Worm (Caenorhabditis elegans) whole organism, mixed stage, embryonic: Measurements from ENCODE around the gene tofu-1.

Experiments
- M03D4.4 ChIP-seq: sonication (generic microtip); optimal IDR thresholded peaks from 2 replicates; lab custom pipeline; 2017; ENCODE audit warnings: mild to moderate bottlenecking, missing genetic modification characterization, missing compliant biosample characterization
- bed-3 ChIP-seq: fragments of 200-800 bp; sonication (Bioruptor generic); optimal IDR thresholded peaks from 3 replicates; lab custom pipeline; 2018; ENCODE audit warnings: mild to moderate bottlenecking, missing genetic modification characterization, moderate library complexity, missing compliant biosample characterization
- ceh-39 ChIP-seq: fragments of 150-350 bp; optimal IDR thresholded peaks from 2 replicates; lab custom pipeline; 2014; ENCODE audit warnings: missing biosample characterization, missing genetic modification characterization
- ceh-43 ChIP-seq: fragments of 200-800 bp; sonication (Bioruptor generic); optimal IDR thresholded peaks from 2 replicates; lab custom pipeline; 2018; ENCODE audit warnings: mild to moderate bottlenecking, missing genetic modification characterization, moderate library complexity, missing compliant biosample characterization
- ceh-83 ChIP-seq: fragments of 200-800 bp; sonication (Bioruptor generic); optimal IDR thresholded peaks from 2 replicates; lab custom pipeline; 2018; ENCODE audit warnings: mild to moderate bottlenecking, missing genetic modification characterization, missing compliant biosample characterization
- cnd-1 ChIP-seq: fragments of 200-800 bp; sonication (Bioruptor generic); optimal IDR thresholded peaks from 2 replicates; lab custom pipeline; 2018; ENCODE audit warnings: mild to moderate bottlenecking, missing genetic modification characterization, missing compliant biosample characterization
- elt-1 ChIP-seq: sonication (generic microtip); optimal IDR thresholded peaks from 2 replicates; lab custom pipeline; 2017; ENCODE audit warnings: missing genetic modification characterization, mild to moderate bottlenecking, missing compliant biosample characterization, antibody characterized with exemption, moderate library complexity, borderline replicate concordance; ENCODE audit not compliant: insufficient read depth
- elt-3 ChIP-seq: fragments of 150-350 bp; optimal IDR thresholded peaks from 2 replicates; lab custom pipeline; 2014; ENCODE audit warnings: missing biosample characterization, missing genetic modification characterization
- hlh-1 ChIP-seq: fragments of 150-350 bp; optimal IDR thresholded peaks from 2 replicates; lab custom pipeline; 2014; ENCODE audit warnings: missing biosample characterization, missing genetic modification reagents, missing genetic modification characterization
- lin-13 ChIP-seq: fragments of 150-350 bp; optimal IDR thresholded peaks from 2 replicates; lab custom pipeline; 2014; ENCODE audit warnings: missing biosample characterization, missing genetic modification characterization
- lin-32 ChIP-seq: fragments of 200-800 bp; sonication (Bioruptor generic); optimal IDR thresholded peaks from 2 replicates; lab custom pipeline; 2018; ENCODE audit warnings: mild to moderate bottlenecking, missing genetic modification characterization, missing compliant biosample characterization
- lsy-2 ChIP-seq: fragments of 150-350 bp; optimal IDR thresholded peaks from 2 replicates; lab custom pipeline; 2014; ENCODE audit warnings: missing biosample characterization, missing genetic modification characterization
- mab-5 ChIP-seq: fragments of 150-350 bp; optimal IDR thresholded peaks from 2 replicates; lab custom pipeline; 2014; ENCODE audit warnings: missing biosample characterization, missing genetic modification characterization
- mls-2 ChIP-seq: sonication (generic microtip); optimal IDR thresholded peaks from 2 replicates; lab custom pipeline; 2016; ENCODE audit warnings: mild to moderate bottlenecking, missing genetic modification characterization, moderate library complexity, missing compliant biosample characterization
- nhr-12 ChIP-seq: fragments of 150-350 bp; optimal IDR thresholded peaks from 2 replicates; lab custom pipeline; 2014; ENCODE audit warnings: missing biosample characterization, missing genetic modification characterization
- nhr-237 ChIP-seq: fragments of 150-350 bp; optimal IDR thresholded peaks from 2 replicates; lab custom pipeline; 2014; ENCODE audit warnings: missing biosample characterization, missing genetic modification characterization
- nhr-28 ChIP-seq: fragments of 150-350 bp; optimal IDR thresholded peaks from 2 replicates; lab custom pipeline; 2014; ENCODE audit warnings: missing biosample characterization, missing genetic modification characterization
- snpc-4 ChIP-seq: fragments of 150-350 bp; optimal IDR thresholded peaks from 2 replicates; lab custom pipeline; 2014; ENCODE audit warnings: missing biosample characterization, missing genetic modification characterization
- sptf-1 ChIP-seq: sonication (generic microtip); optimal IDR thresholded peaks from 2 replicates; lab custom pipeline; 2017; ENCODE audit warnings: mild to moderate bottlenecking, missing genetic modification characterization, moderate library complexity, missing compliant biosample characterization
- tbx-8 ChIP-seq: fragments of 200-800 bp; sonication (Bioruptor generic); optimal IDR thresholded peaks from 2 replicates; lab custom pipeline; 2018; ENCODE audit warnings: mild to moderate bottlenecking, missing genetic modification characterization, moderate library complexity, missing compliant biosample characterization
- unc-120 ChIP-seq: sonication (generic microtip); optimal IDR thresholded peaks from 2 replicates; lab custom pipeline; 2017; ENCODE audit warnings: missing genetic modification characterization, missing compliant biosample characterization; ENCODE audit not compliant: poor library complexity, severe bottlenecking
- unc-39 ChIP-seq: fragments of 150-350 bp; optimal IDR thresholded peaks from 2 replicates; lab custom pipeline; 2014; ENCODE audit warnings: missing biosample characterization, missing genetic modification characterization
- unc-62 ChIP-seq: fragments of 150-350 bp; optimal IDR thresholded peaks from 2 replicates; lab custom pipeline; 2014; ENCODE audit warnings: missing biosample characterization, missing genetic modification reagents, missing genetic modification characterization
- zip-8 ChIP-seq: fragments of 150-350 bp; optimal IDR thresholded peaks from 2 replicates; lab custom pipeline; 2014; ENCODE audit warnings: missing biosample characterization, missing genetic modification characterization
- ztf-11 ChIP-seq: fragments of 150-350 bp; optimal IDR thresholded peaks from 2 replicates; lab custom pipeline; 2014; ENCODE audit warnings: missing biosample characterization, missing genetic modification characterization

tofu-1 gene

DNA sequence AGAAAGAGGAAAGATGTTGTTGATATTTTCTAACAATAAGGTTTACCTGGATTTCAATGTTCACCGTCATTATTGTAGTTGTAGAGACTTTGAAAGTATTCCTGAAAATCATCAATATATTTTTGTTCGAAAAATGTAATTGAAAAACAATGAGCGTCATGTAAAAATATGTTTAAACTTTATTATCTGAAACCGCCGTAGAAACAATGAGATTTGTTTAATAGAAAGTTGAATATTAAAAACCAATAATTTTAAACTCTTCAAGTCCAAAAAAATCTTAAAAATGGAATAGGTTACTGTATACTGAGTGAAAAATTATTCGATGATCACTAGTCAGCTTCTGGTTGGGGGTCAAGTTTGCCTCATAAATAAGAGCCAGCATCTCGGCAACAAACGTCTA lies 22.7 kb upstream of the tofu-1 start, which contains the start of gene anmt-3:
TSS of gene anmt-3 (minus strand) at position 101 of the 400 bp plus-strand sequence.
- no peak for TF ChIP-seq ceh-83 (GFP tag; lab: Kevin White, UChicago)
- TF ChIP-seq lin-32 (GFP tag; lab: Kevin White, UChicago): no peak
- TF ChIP-seq nhr-12 (tag; lab: Kevin White, UChicago): no peak
- TF ChIP-seq cnd-1 (tag; lab: Kevin White, UChicago): no peak
- TF ChIP-seq tbx-8: no peak

ce11 chrV:9958654-9959053 lies 22.3 kb upstream of the tofu-1 start:
- no peak for TF ChIP-seq bed-3 (GFP tag; lab: Kevin White, UChicago)
- peak; percentile 98 for TF ChIP-seq hlh-1 (tag; lab: Kevin White, UChicago)
- TF ChIP-seq unc-62 (GFP tag; lab: Kevin White, UChicago): peak; percentile 66
- peak; percentile 66 for TF ChIP-seq unc-120
- peak; percentile 35 for TF ChIP-seq mab-5

DNA sequence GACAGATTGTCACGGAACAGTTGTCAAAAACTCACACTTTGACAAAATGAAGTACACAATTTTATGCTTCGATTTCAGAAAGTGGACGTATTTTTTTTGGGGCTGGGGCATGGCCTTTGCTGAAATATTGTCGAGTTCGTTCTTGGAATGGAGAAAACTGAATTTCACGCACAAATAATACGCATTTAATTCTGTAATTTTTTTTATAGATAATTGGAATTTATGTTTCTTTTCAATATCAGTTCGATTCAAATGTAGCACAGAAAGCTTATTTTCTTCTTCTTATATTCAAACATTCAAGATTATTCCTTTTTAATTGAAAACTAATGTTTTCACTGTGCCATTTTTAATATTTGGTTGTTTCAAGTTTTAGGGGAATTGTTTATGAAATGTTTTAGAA lies 20.6 kb upstream of the tofu-1 start, which contains the start of gene T07C12.10:
TSS of gene T07C12.10 (minus strand) at position 101 of the 400 bp plus-strand sequence.
- no peak for TF ChIP-seq ceh-43 (GFP tag; lab: Kevin White, UChicago)
- TF ChIP-seq mls-2 (tag; lab: Kevin White, UChicago): no peak
- no peak for TF ChIP-seq ceh-39

DNA sequence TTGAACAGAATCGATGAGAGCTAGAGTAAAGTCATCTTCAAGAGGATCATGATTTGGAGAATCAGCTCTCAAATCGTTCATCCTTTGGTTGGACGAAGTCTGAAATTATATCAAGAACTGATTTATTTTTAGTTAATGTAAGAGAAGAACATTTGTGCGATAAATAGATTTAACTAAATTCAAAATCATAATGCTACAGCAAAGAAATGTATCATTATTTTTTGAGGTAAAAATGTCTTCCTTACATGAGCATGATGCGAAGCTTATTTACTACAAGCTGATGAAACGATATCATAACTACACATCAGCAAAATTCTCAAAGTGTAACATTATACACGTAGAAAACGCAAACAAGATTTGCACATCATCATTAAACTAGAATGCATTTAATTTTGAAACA lies 18.6 kb upstream of the tofu-1 start, which contains the start of gene madf-4:
TSS of gene madf-4 (minus strand) at position 101 of the 400 bp plus-strand sequence.
- TF ChIP-seq zip-8 (tag; lab: Kevin White, UChicago) (no peak), unc-120 (no peak), lin-32 (GFP tag; lab: Kevin White, UChicago) (no peak), ztf-11 (tag; lab: Kevin White, UChicago) (no peak), M03D4.4 (tag; lab: Kevin White, UChicago) (no peak), sptf-1 (tag; lab: Kevin White, UChicago) (no peak), nhr-237 (tag; lab: Kevin White, UChicago) (no peak), hlh-1 (tag; lab: Kevin White, UChicago) (no peak), elt-3 (tag; lab: Kevin White, UChicago) (no peak), unc-39 (tag; lab: Kevin White, UChicago) (no peak)

- TF ChIP-seq lin-13 (tag; lab: Kevin White, UChicago) (no peak), M03D4.4 (tag; lab: Kevin White, UChicago) (no peak)
Observed at ce11 chrV:9962916-9963315, 18.0 kb upstream of the tofu-1 start.

- TF ChIP-seq lin-32 (GFP tag; lab: Kevin White, UChicago): no peak
- no peak for TF ChIP-seq ceh-39
- no peak for TF ChIP-seq zip-8 (tag; lab: Kevin White, UChicago)
- peak; percentile 0 for TF ChIP-seq sptf-1 (tag; lab: Kevin White, UChicago)
- TF ChIP-seq elt-1 (tag; lab: Kevin White, UChicago): no peak
- no peak for TF ChIP-seq nhr-12 (tag; lab: Kevin White, UChicago)
- TF ChIP-seq, all 35 proteins: peak for 1
Observed at ce11 chrV:9964152-9964785, 16.7 kb upstream of the tofu-1 start.

DNA sequence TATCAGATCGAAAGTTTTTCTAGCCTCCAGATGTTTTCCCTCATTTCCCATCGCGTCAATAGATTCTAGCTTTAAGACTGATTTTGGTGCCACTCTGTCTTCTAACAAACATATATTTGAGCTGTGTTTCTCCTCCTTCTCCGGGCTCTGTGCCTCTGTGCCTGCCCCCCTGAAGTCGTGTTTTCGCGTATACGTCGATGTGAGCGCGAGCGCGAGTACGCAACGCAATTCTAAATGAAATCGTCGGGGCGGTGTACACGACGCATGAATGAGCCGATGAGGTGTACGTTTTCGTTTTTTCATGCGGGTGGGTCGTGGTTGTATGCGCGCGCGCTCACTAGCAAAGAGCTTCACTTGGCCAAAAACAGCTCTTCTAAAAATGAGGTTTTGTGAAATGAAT lies 15.1 kb upstream of the tofu-1 start:
- TF ChIP-seq unc-62 (GFP tag; lab: Kevin White, UChicago) (no peak), zip-8 (tag; lab: Kevin White, UChicago) (no peak), unc-120 (no peak), mls-2 (tag; lab: Kevin White, UChicago) (no peak), elt-1 (tag; lab: Kevin White, UChicago) (no peak), tbx-8 (no peak), lsy-2 (tag; lab: Kevin White, UChicago) (no peak), elt-3 (tag; lab: Kevin White, UChicago) (no peak), snpc-4 (no peak), ceh-39 (no peak), hlh-1 (tag; lab: Kevin White, UChicago) (no peak), nhr-28 (no peak), sptf-1 (tag; lab: Kevin White, UChicago) (no peak)
